Worm (Caenorhabditis elegans) whole organism, L2 larva: ENCODE measurements around the gene otpl-6.

ENCODE experiments used
- C34F6.9 ChIP-seq: fragments of 150-350 bp; optimal IDR thresholded peaks from 2 replicates; lab custom pipeline; 2014; ENCODE audit warnings: missing biosample characterization, missing genetic modification characterization
- F13H6.1 ChIP-seq: sonication (generic microtip); optimal IDR thresholded peaks from 2 replicates; lab custom pipeline; 2016; ENCODE audit warnings: missing genetic modification characterization, missing compliant biosample characterization
- alr-1 ChIP-seq: fragments of 150-350 bp; optimal IDR thresholded peaks from 2 replicates; lab custom pipeline; 2014; ENCODE audit warnings: missing biosample characterization, missing genetic modification characterization
- ama-1 ChIP-seq: fragments of 150-350 bp; optimal IDR thresholded peaks from 2 replicates; lab custom pipeline; 2018; ENCODE audit warnings: inconsistent platforms
- blmp-1 ChIP-seq: sonication (generic microtip); optimal IDR thresholded peaks from 2 replicates; lab custom pipeline; 2017; ENCODE audit warnings: missing genetic modification characterization, mild to moderate bottlenecking, missing compliant biosample characterization, antibody characterized with exemption, moderate library complexity; ENCODE audit not compliant: insufficient read depth
- ceh-82 ChIP-seq: fragments of 150-350 bp; optimal IDR thresholded peaks from 2 replicates; lab custom pipeline; 2014; ENCODE audit warnings: missing biosample characterization, missing genetic modification characterization
- crh-2 ChIP-seq: sonication (generic microtip); optimal IDR thresholded peaks from 2 replicates; lab custom pipeline; 2017; ENCODE audit warnings: missing biosample characterization, missing genetic modification characterization
- dmd-4 ChIP-seq: sonication (generic microtip); optimal IDR thresholded peaks from 2 replicates; lab custom pipeline; 2017; ENCODE audit warnings: missing biosample characterization, missing genetic modification characterization
- elt-1 ChIP-seq: fragments of 150-350 bp; optimal IDR thresholded peaks from 2 replicates; lab custom pipeline; 2014; ENCODE audit warnings: missing biosample characterization, missing genetic modification characterization
- elt-3 ChIP-seq: sonication (generic microtip); optimal IDR thresholded peaks from 2 replicates; lab custom pipeline; 2017; ENCODE audit warnings: missing biosample characterization, missing genetic modification characterization
- fos-1 ChIP-seq: fragments of 150-350 bp; optimal IDR thresholded peaks from 2 replicates; lab custom pipeline; 2014; ENCODE audit warnings: missing biosample characterization, missing genetic modification characterization
- gmeb-1 ChIP-seq: fragments of 150-350 bp; optimal IDR thresholded peaks from 2 replicates; lab custom pipeline; 2014; ENCODE audit warnings: missing biosample characterization, missing genetic modification characterization
- mbf-1 ChIP-seq: sonication (generic microtip); optimal IDR thresholded peaks from 2 replicates; lab custom pipeline; 2017; ENCODE audit warnings: missing biosample characterization, missing genetic modification characterization
- mdl-1 ChIP-seq, 2 experiments: fragments of 150-350 bp in 1 of 2; sonication (generic microtip) in 1 of 2; optimal IDR thresholded peaks; 2 replicates each; lab custom pipeline; 2017; ENCODE audit warnings: missing biosample characterization in 2 of 2, missing genetic modification characterization in 2 of 2
- nhr-10 ChIP-seq: sonication (generic microtip); optimal IDR thresholded peaks from 2 replicates; lab custom pipeline; 2017; ENCODE audit warnings: missing biosample characterization, missing genetic modification characterization
- nhr-11 ChIP-seq: fragments of 150-350 bp; optimal IDR thresholded peaks from 2 replicates; lab custom pipeline; 2014; ENCODE audit warnings: missing biosample characterization, missing genetic modification characterization
- nhr-12 ChIP-seq: fragments of 150-350 bp; optimal IDR thresholded peaks from 2 replicates; lab custom pipeline; 2014; ENCODE audit warnings: missing biosample characterization, missing genetic modification characterization
- nhr-129 ChIP-seq: fragments of 150-350 bp; optimal IDR thresholded peaks from 2 replicates; lab custom pipeline; 2014; ENCODE audit warnings: missing biosample characterization, missing genetic modification characterization
- nhr-21 ChIP-seq: fragments of 150-350 bp; optimal IDR thresholded peaks from 2 replicates; lab custom pipeline; 2014; ENCODE audit warnings: missing biosample characterization, missing genetic modification characterization
- nhr-23 ChIP-seq: fragments of 150-350 bp; optimal IDR thresholded peaks from 2 replicates; lab custom pipeline; 2014; ENCODE audit warnings: missing biosample characterization, missing genetic modification reagents, missing genetic modification characterization
- nhr-6 ChIP-seq: fragments of 150-350 bp; optimal IDR thresholded peaks from 2 replicates; lab custom pipeline; 2014; ENCODE audit warnings: missing biosample characterization, missing genetic modification characterization
- peb-1 ChIP-seq: fragments of 150-350 bp; optimal IDR thresholded peaks from 2 replicates; lab custom pipeline; 2014; ENCODE audit warnings: missing biosample characterization, missing genetic modification characterization
- sem-4 ChIP-seq: fragments of 150-350 bp; optimal IDR thresholded peaks from 2 replicates; lab custom pipeline; 2014; ENCODE audit warnings: missing biosample characterization, missing genetic modification reagents, missing genetic modification characterization
- sma-9 ChIP-seq, 2 experiments: fragments of 150-350 bp in 1 of 2; sonication (generic microtip) in 1 of 2; optimal IDR thresholded peaks; 2 replicates each; lab custom pipeline; 2014 to 2016; ENCODE audit warnings: missing genetic modification characterization in 2 of 2, mild to moderate bottlenecking in 1 of 2, missing biosample characterization in 1 of 2, missing compliant biosample characterization in 1 of 2, missing genetic modification reagents in 1 of 2, moderate library complexity in 1 of 2
- snpc-4 ChIP-seq: fragments of 150-350 bp; optimal IDR thresholded peaks from 2 replicates; lab custom pipeline; 2014; ENCODE audit warnings: missing biosample characterization, missing genetic modification characterization
- unc-39 ChIP-seq: fragments of 150-350 bp; optimal IDR thresholded peaks from 2 replicates; lab custom pipeline; 2014; ENCODE audit warnings: missing biosample characterization, missing genetic modification characterization
- unc-55 ChIP-seq: fragments of 150-350 bp; sonication (generic microtip); optimal IDR thresholded peaks from 3 replicates; lab custom pipeline; 2014; ENCODE audit warnings: missing biosample characterization, missing genetic modification reagents, missing genetic modification characterization
- zag-1 ChIP-seq: fragments of 150-350 bp; optimal IDR thresholded peaks from 2 replicates; lab custom pipeline; 2014; ENCODE audit warnings: missing biosample characterization, missing genetic modification characterization
- ztf-1 ChIP-seq: fragments of 200-800 bp; sonication (Bioruptor generic); conservative IDR thresholded peaks from 2 replicates; pipeline ENCODE4 v1.3.6; 2022; ENCODE audit warnings: missing genetic modification characterization, missing compliant biosample characterization
- ztf-11 ChIP-seq: sonication (generic microtip); optimal IDR thresholded peaks from 2 replicates; lab custom pipeline; 2017; ENCODE audit warnings: missing biosample characterization, missing genetic modification characterization
- ztf-4 ChIP-seq: fragments of 150-350 bp; optimal IDR thresholded peaks from 2 replicates; lab custom pipeline; 2014; ENCODE audit warnings: missing biosample characterization, missing genetic modification characterization

otpl-6 gene

DNA sequence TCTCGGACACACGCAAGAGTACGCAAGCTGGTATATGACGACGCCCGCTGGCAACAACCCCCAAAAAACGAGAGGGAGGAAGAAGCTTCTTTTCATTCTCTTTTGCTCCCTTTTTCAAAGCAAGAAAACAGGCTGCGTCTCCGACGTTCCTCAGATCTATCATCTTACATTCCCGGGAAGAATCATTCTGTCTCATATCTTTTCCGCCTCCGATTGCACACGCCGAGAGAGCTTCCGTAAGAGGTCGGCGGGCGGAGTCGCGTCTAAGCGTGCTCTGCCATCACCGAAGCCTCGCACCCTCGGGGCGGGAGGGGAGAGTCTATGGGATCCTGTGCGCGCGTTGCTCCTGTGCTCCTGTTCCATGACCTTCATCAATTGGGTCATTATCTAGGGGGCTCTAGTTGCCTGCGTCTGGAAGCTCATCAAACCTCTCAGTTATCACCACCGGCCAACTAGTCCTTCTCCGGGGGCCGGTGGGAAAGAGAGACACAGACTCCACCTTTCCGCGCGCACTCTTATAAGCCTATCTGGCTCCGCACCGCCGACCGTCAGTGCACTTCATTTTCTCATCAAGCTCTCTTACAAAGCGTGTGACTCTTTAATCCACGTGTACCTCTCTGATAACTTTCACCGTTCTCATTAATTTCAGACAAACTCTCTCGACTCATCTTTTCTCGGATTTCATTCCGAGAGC, 19.8 kb downstream of the otpl-6 start, which contains the start of the genes slc-17.8 and asns-1:
TSS of gene slc-17.8 (minus strand) at position 51 of the 694 bp plus-strand sequence.
TSS of gene asns-1 (plus strand) at position 644 of the 694 bp plus-strand sequence.
- TF ChIP-seq fos-1 (tag; lab: Kevin White, UChicago) (no peak), nhr-10 (tag; lab: Kevin White, UChicago) (no peak), elt-3 (tag; lab: Kevin White, UChicago) (no peak), dmd-4 (no peak), crh-2 (tag; lab: Kevin White, UChicago) (no peak), gmeb-1 (tag; lab: Kevin White, UChicago) (no peak), ztf-4 (tag; lab: Kevin White, UChicago) (no peak)
- TF ChIP-seq, all 48 proteins: peak for 0

DNA sequence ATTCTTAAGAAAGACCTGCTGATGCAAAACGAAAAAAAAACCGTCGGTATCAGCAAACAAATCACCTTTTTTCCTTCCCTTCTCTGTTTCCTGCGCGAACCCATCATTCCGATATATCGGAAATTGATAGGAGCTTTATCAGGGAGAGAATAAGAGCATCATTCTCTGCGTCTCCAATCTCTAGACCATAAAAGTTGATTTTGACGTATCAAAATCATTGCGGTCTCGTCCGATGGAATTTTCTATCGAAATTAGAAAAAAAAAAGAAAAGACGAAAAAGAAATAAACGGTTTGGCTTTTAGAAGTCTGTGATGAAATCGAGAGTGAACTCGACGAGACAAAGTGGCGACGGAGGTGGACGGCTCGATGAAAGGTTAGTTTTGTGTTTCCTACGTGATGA, 23.1 kb downstream of the otpl-6 start, which contains the start of gene stdh-4:
TSS of gene stdh-4 (plus strand) at position 301 of the 400 bp plus-strand sequence.
- TF ChIP-seq nhr-12 (tag; lab: Kevin White, UChicago) (no peak), nhr-21 (tag; lab: Kevin White, UChicago) (no peak), nhr-6 (tag; lab: Kevin White, UChicago) (no peak), mbf-1 (no peak), nhr-23 (tag; lab: Kevin White, UChicago) (no peak), sma-9 (GFP tag; optimal IDR thresholded peaks at IDR 0.05; lab: Kevin White, UChicago) (no peak), sma-9 (tag; optimal IDR thresholded peaks at IDR 0.05; lab: Kevin White, UChicago) (no peak), nhr-11 (tag; lab: Kevin White, UChicago) (no peak), elt-3 (tag; lab: Kevin White, UChicago) (no peak), ceh-82 (tag; lab: Kevin White, UChicago) (no peak), ztf-11 (tag; lab: Kevin White, UChicago) (no peak), ztf-4 (tag; lab: Kevin White, UChicago) (no peak), elt-1 (tag; lab: Kevin White, UChicago) (no peak), ztf-1 (GFP tag; lab: Robert Waterston, UW) (no peak)

ce11 chrV:8552460-8552859, 26.6 kb downstream of the otpl-6 start, which contains the start of gene acr-15:
Gene acr-15, plus strand, starts transcription at chrV:8552695.
- TF ChIP-seq zag-1 (tag; lab: Kevin White, UChicago) (no peak), sma-9 (GFP tag; optimal IDR thresholded peaks at IDR 0.05; lab: Kevin White, UChicago) (peak; percentile 24), sma-9 (tag; optimal IDR thresholded peaks at IDR 0.05; lab: Kevin White, UChicago) (no peak)

- TF ChIP-seq ceh-82 (tag; lab: Kevin White, UChicago) (no peak), ztf-1 (GFP tag; lab: Robert Waterston, UW) (no peak), nhr-23 (tag; lab: Kevin White, UChicago) (no peak), unc-39 (tag; lab: Kevin White, UChicago) (no peak), nhr-21 (tag; lab: Kevin White, UChicago) (no peak), sem-4 (tag; lab: Kevin White, UChicago) (no peak), mdl-1 (tag; optimal IDR thresholded peaks at IDR 0.05; lab: Kevin White, UChicago) (no peak), ama-1 (lab: Kevin White, UChicago) (no peak), nhr-12 (tag; lab: Kevin White, UChicago) (no peak), nhr-129 (tag; lab: Kevin White, UChicago) (no peak), peb-1 (no peak), zag-1 (tag; lab: Kevin White, UChicago) (no peak), F13H6.1 (tag; lab: Kevin White, UChicago) (no peak), sma-9 (GFP tag; optimal IDR thresholded peaks at IDR 0.05; lab: Kevin White, UChicago) (no peak), sma-9 (tag; optimal IDR thresholded peaks at IDR 0.05; lab: Kevin White, UChicago) (no peak), unc-55 (GFP tag; lab: Kevin White, UChicago) (no peak), elt-1 (tag; lab: Kevin White, UChicago) (no peak), snpc-4 (tag; lab: Kevin White, UChicago) (no peak), blmp-1 (tag; lab: Kevin White, UChicago) (no peak), crh-2 (tag; lab: Kevin White, UChicago) (no peak), C34F6.9 (no peak)
Observed at ce11 chrV:8555955-8556354, 30.1 kb downstream of the otpl-6 start.

DNA sequence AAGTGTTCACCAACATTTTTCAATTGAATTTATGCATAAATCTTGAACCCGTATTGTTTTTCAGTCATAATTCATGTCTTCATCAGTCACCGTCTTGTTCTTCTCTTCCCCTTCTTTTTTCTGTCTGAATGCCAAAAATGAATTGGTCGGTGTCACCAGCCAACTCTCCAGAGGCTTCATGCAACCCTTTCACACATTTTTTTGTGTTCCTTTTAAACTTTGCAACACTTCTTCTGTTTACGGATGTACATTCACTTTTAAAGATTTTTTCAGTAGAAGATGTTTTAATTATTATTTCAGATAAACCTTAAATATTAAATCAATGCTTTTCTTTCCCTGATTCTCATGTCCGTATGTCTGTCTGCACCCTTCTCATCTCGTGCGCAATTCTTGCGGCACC, 35.0 kb downstream of the otpl-6 start, which contains the start of gene acr-16:
TSS of gene acr-16 (plus strand) at position 301 of the 400 bp plus-strand sequence.
- TF ChIP-seq alr-1 (tag; lab: Kevin White, UChicago) (no peak), sem-4 (tag; lab: Kevin White, UChicago) (no peak), C34F6.9 (no peak)
